Fruit fly (Drosophila melanogaster) whole organism, embryonic: ENCODE measurements around the gene CG8507.

Source experiments
- CG10431 ChIP-seq: fragments of 200-800 bp; sonication (Bioruptor generic); optimal IDR thresholded peaks from 3 replicates; lab custom pipeline; 2018; ENCODE audit warnings: missing biosample characterization, mild to moderate bottlenecking, missing genetic modification characterization
- CG10959 ChIP-seq: fragments of 200-800 bp; sonication (Bioruptor generic); IDR thresholded peaks from 2 replicates; pipeline ENCODE4 v1.3.6; 2022; ENCODE audit warnings: missing biosample characterization, missing genetic modification characterization
- CG11456 ChIP-seq: fragments of 200-800 bp; sonication (Bioruptor generic); IDR thresholded peaks from 3 replicates; pipeline ENCODE4 v1.3.6; 2022; ENCODE audit warnings: missing biosample characterization, missing genetic modification characterization
- CG12744 ChIP-seq: fragments of 200-800 bp; sonication (Bioruptor generic); optimal IDR thresholded peaks from 2 replicates; lab custom pipeline; 2016; ENCODE audit warnings: missing biosample characterization, missing genetic modification characterization
- CG13624 ChIP-seq: fragments of 200-800 bp; sonication (Bioruptor generic); optimal IDR thresholded peaks from 2 replicates; lab custom pipeline; 2016; ENCODE audit warnings: missing biosample characterization, missing genetic modification characterization
- CG14050 ChIP-seq: fragments of 200-800 bp; sonication (Bioruptor generic); IDR thresholded peaks from 3 replicates; pipeline ENCODE4 v1.3.6; 2022; ENCODE audit warnings: missing biosample characterization, missing genetic modification characterization
- CG14441 ChIP-seq: fragments of 200-800 bp; sonication (Bioruptor generic); IDR thresholded peaks from 2 replicates; pipeline ENCODE4 v1.3.6; 2022; ENCODE audit warnings: missing biosample characterization, missing genetic modification characterization
- CG17802 ChIP-seq: fragments of 200-800 bp; sonication (Bioruptor generic); optimal IDR thresholded peaks from 2 replicates; lab custom pipeline; 2018; ENCODE audit warnings: missing biosample characterization, mild to moderate bottlenecking, missing genetic modification characterization, moderate library complexity
- CG18011 ChIP-seq: fragments of 200-800 bp; sonication (Bioruptor generic); optimal IDR thresholded peaks from 2 replicates; lab custom pipeline; 2017; ENCODE audit warnings: missing biosample characterization, missing genetic modification characterization, mild to moderate bottlenecking, moderate library complexity, missing genotype
- CG18262 ChIP-seq: fragments of 200-800 bp; optimal IDR thresholded peaks from 3 replicates; lab custom pipeline; 2019; ENCODE audit warnings: missing biosample characterization, mild to moderate bottlenecking, missing genetic modification characterization, moderate library complexity
- CG18619 ChIP-seq: fragments of 200-800 bp; sonication (Bioruptor generic); optimal IDR thresholded peaks from 3 replicates; lab custom pipeline; 2017; ENCODE audit warnings: missing biosample characterization, mild to moderate bottlenecking, missing genetic modification characterization
- CG2889 ChIP-seq: fragments of 200-800 bp; sonication (Bioruptor generic); IDR thresholded peaks from 3 replicates; pipeline ENCODE4 v1.3.6; 2022; ENCODE audit warnings: missing biosample characterization, missing genetic modification characterization
- CG30431 ChIP-seq: fragments of 200-800 bp; sonication (Bioruptor generic); optimal IDR thresholded peaks from 2 replicates; lab custom pipeline; 2017; ENCODE audit warnings: missing biosample characterization, missing genetic modification characterization
- CG31224 ChIP-seq: fragments of 200-800 bp; sonication (Bioruptor generic); IDR thresholded peaks from 2 replicates; pipeline ENCODE4 v1.3.6; 2022; ENCODE audit warnings: missing biosample characterization, missing genetic modification characterization
- CG32767 ChIP-seq: fragments of 200-800 bp; sonication (Bioruptor generic); IDR thresholded peaks from 2 replicates; pipeline ENCODE4 v1.3.6; 2022; ENCODE audit warnings: missing biosample characterization, missing genetic modification characterization
- CG42726 ChIP-seq: fragments of 200-800 bp; sonication (Bioruptor generic); IDR thresholded peaks from 2 replicates; pipeline ENCODE4 v1.3.6; 2022; ENCODE audit warnings: missing biosample characterization, missing genetic modification characterization; ENCODE audit not compliant: partially characterized antibody
- CG6813 ChIP-seq: fragments of 200-800 bp; sonication (Bioruptor generic); optimal IDR thresholded peaks from 2 replicates; lab custom pipeline; 2017; ENCODE audit warnings: missing biosample characterization, missing genetic modification characterization, mild to moderate bottlenecking, moderate library complexity, missing genetic modification reagents
- D19A ChIP-seq: fragments of 200-800 bp; optimal IDR thresholded peaks from 3 replicates; lab custom pipeline; 2019; ENCODE audit warnings: missing biosample characterization, mild to moderate bottlenecking, missing genetic modification characterization, moderate library complexity
- Dfd ChIP-seq, 2 experiments: fragments of >200 bp; optimal IDR thresholded peaks; 2 replicates each; lab custom pipeline; 2017; ENCODE audit warnings: missing biosample characterization in 2 of 2, missing genetic modification characterization in 2 of 2
- Dip3 ChIP-seq: fragments of 200-800 bp; sonication (Bioruptor generic); optimal IDR thresholded peaks from 3 replicates; lab custom pipeline; 2016; ENCODE audit warnings: missing biosample characterization, missing genetic modification characterization
- H2.0 ChIP-seq: fragments of 200-800 bp; sonication (Bioruptor generic); IDR thresholded peaks from 2 replicates; pipeline ENCODE4 v1.3.6; 2022; ENCODE audit warnings: missing biosample characterization, missing genetic modification characterization
- Kr ChIP-seq: fragments of 200-800 bp; sonication (Bioruptor generic); optimal IDR thresholded peaks from 2 replicates; lab custom pipeline; 2017; ENCODE audit warnings: missing biosample characterization, mild to moderate bottlenecking, missing genetic modification characterization
- Lhr ChIP-seq: fragments of 200-800 bp; sonication (Bioruptor generic); optimal IDR thresholded peaks from 3 replicates; lab custom pipeline; 2017; ENCODE audit warnings: mild to moderate bottlenecking, missing biosample characterization, missing genetic modification reagents, missing genetic modification characterization
- Oaz ChIP-seq: fragments of 200-800 bp; sonication (Bioruptor generic); IDR thresholded peaks from 2 replicates; pipeline ENCODE4 v1.3.6; 2022; ENCODE audit warnings: missing biosample characterization, missing genetic modification characterization
- Scr ChIP-seq: fragments of 200-800 bp; sonication (Bioruptor generic); IDR thresholded peaks from 2 replicates; pipeline ENCODE4 v1.3.6; 2022; ENCODE audit warnings: missing biosample characterization, missing genetic modification characterization; ENCODE audit not compliant: partially characterized antibody
- Sox100B ChIP-seq: fragments of 200-800 bp; sonication (Bioruptor generic); optimal IDR thresholded peaks from 3 replicates; lab custom pipeline; 2018; ENCODE audit warnings: missing biosample characterization, mild to moderate bottlenecking, missing genetic modification characterization
- Sry-δ ChIP-seq: fragments of 200-800 bp; sonication (Bioruptor generic); optimal IDR thresholded peaks from 2 replicates; lab custom pipeline; 2016; ENCODE audit warnings: missing biosample characterization, missing genetic modification characterization
- cato ChIP-seq: fragments of 200-800 bp; sonication (Bioruptor generic); optimal IDR thresholded peaks from 2 replicates; lab custom pipeline; 2016; ENCODE audit warnings: missing biosample characterization, missing genetic modification characterization, borderline replicate concordance
- da ChIP-seq: fragments of 200-800 bp; sonication (Bioruptor generic); optimal IDR thresholded peaks from 2 replicates; lab custom pipeline; 2016; ENCODE audit warnings: missing biosample characterization, missing genetic modification characterization
- fru ChIP-seq: fragments of >200 bp; optimal IDR thresholded peaks from 2 replicates; lab custom pipeline; 2017
- grau ChIP-seq: fragments of 200-800 bp; optimal IDR thresholded peaks from 3 replicates; lab custom pipeline; 2019; ENCODE audit warnings: missing biosample characterization, mild to moderate bottlenecking, missing genetic modification characterization, moderate library complexity
- gt ChIP-seq: fragments of 200-800 bp; sonication (Bioruptor generic); IDR thresholded peaks from 2 replicates; pipeline ENCODE4 v1.3.6; 2022; ENCODE audit warnings: missing biosample characterization, missing genetic modification characterization
- her ChIP-seq: fragments of 200-800 bp; sonication (Bioruptor generic); optimal IDR thresholded peaks from 2 replicates; lab custom pipeline; 2016; ENCODE audit warnings: missing biosample characterization, missing genetic modification characterization
- ind ChIP-seq: fragments of 200-800 bp; sonication (Bioruptor generic); optimal IDR thresholded peaks from 3 replicates; lab custom pipeline; 2016; ENCODE audit warnings: missing biosample characterization, missing genetic modification characterization
- inv ChIP-seq: fragments of 200-800 bp; sonication (Bioruptor generic); IDR thresholded peaks from 2 replicates; pipeline ENCODE4 v1.3.6; 2022; ENCODE audit warnings: missing biosample characterization, missing genetic modification characterization; ENCODE audit not compliant: partially characterized antibody
- kay ChIP-seq: fragments of 200-800 bp; sonication (Bioruptor generic); optimal IDR thresholded peaks from 2 replicates; lab custom pipeline; 2016; ENCODE audit warnings: missing biosample characterization, missing genetic modification characterization
- knrl ChIP-seq: fragments of 200-800 bp; sonication (Bioruptor generic); IDR thresholded peaks from 3 replicates; pipeline ENCODE4 v1.3.6; 2022; ENCODE audit warnings: missing biosample characterization, missing genetic modification characterization; ENCODE audit not compliant: partially characterized antibody
- maf-S ChIP-seq: fragments of 200-800 bp; sonication (Bioruptor generic); optimal IDR thresholded peaks from 2 replicates; lab custom pipeline; 2016; ENCODE audit warnings: missing biosample characterization, missing genetic modification characterization
- org-1 ChIP-seq: fragments of 200-800 bp; sonication (Bioruptor generic); optimal IDR thresholded peaks from 2 replicates; lab custom pipeline; 2017; ENCODE audit warnings: missing biosample characterization, missing genetic modification characterization
- otp ChIP-seq: fragments of 200-800 bp; sonication (Bioruptor generic); IDR thresholded peaks from 3 replicates; pipeline ENCODE4, ENCODE4 v1.3.6; 2022; ENCODE audit warnings: missing biosample characterization, missing genetic modification characterization
- pho ChIP-seq: fragments of 200-800 bp; sonication (Bioruptor generic); optimal IDR thresholded peaks from 2 replicates; lab custom pipeline; 2016; ENCODE audit warnings: missing biosample characterization, missing genetic modification characterization
- pros ChIP-seq: fragments of 200-800 bp; sonication (Bioruptor generic); optimal IDR thresholded peaks from 3 replicates; lab custom pipeline; 2019; ENCODE audit warnings: missing biosample characterization, mild to moderate bottlenecking, missing genetic modification characterization, moderate library complexity
- pum ChIP-seq: fragments of 200-800 bp; sonication (Bioruptor generic); optimal IDR thresholded peaks from 2 replicates; lab custom pipeline; 2016; ENCODE audit warnings: missing biosample characterization, missing genetic modification characterization
- sqz ChIP-seq: fragments of 200-800 bp; sonication (Bioruptor generic); optimal IDR thresholded peaks from 3 replicates; lab custom pipeline; 2018; ENCODE audit warnings: missing biosample characterization, mild to moderate bottlenecking, missing genetic modification characterization
- stc ChIP-seq: fragments of 200-800 bp; sonication (Bioruptor generic); IDR thresholded peaks from 2 replicates; pipeline ENCODE4 v1.3.6; 2022; ENCODE audit warnings: missing biosample characterization, missing genetic modification characterization
- tgo ChIP-seq: fragments of 200-800 bp; sonication (Bioruptor generic); IDR thresholded peaks from 3 replicates; pipeline ENCODE4 v1.3.6; 2022; ENCODE audit warnings: missing biosample characterization, missing genetic modification characterization
- tio ChIP-seq: fragments of 200-800 bp; sonication (Bioruptor generic); optimal IDR thresholded peaks from 2 replicates; lab custom pipeline; 2017; ENCODE audit warnings: missing biosample characterization, missing genetic modification characterization, inconsistent platforms
- toy ChIP-seq: fragments of 200-800 bp; sonication (Bioruptor generic); IDR thresholded peaks from 2 replicates; pipeline ENCODE4 v1.3.6; 2022; ENCODE audit warnings: missing biosample characterization, missing genetic modification characterization
- tx ChIP-seq: fragments of 200-800 bp; sonication (Bioruptor generic); optimal IDR thresholded peaks from 2 replicates; lab custom pipeline; 2016; ENCODE audit warnings: missing biosample characterization, missing genetic modification characterization
- vfl ChIP-seq: fragments of 200-800 bp; sonication (Bioruptor generic); optimal IDR thresholded peaks from 2 replicates; lab custom pipeline; 2016; ENCODE audit warnings: missing biosample characterization, missing genetic modification characterization
- zen2 ChIP-seq: fragments of 200-800 bp; sonication (Bioruptor generic); IDR thresholded peaks from 3 replicates; pipeline ENCODE4 v1.3.6; 2022; ENCODE audit warnings: missing biosample characterization, missing genetic modification characterization; ENCODE audit not compliant: partially characterized antibody

CG8507 gene

DNA sequence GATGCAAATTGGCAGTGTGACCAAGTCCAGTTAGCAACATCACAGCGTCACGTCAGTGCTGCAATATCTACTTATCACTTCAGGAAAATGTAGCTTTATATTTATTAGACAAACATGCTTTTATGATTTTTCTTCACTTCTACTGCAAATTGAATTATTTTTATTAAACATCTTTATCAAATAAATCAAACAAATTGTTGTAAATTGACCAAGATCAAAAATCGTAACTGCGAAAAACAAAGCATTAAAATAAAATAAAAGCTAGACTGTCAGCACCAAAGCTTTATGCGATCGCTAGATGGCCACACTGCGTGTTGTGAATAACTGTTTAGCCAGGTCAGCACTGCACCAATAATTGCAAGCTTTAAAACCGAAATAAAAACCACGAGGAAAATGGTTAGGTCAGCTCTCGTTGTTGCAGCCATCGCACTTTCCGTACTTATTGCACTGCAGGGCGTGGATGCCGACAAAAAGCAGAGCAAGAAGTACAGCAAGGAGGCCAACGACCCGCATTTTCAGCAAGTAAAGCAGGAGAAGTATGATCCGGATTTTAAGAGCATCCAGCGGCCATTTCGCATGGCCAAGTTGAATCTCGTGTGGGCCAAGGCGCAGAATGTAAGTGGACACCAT, at the start of gene CG8507, which contains the start of gene CG12945 (continued):
- peak; percentile 33 for TF ChIP-seq pho (GFP tag; lab: Kevin White, UChicago)
- TF ChIP-seq CG18011 (GFP tag; lab: Kevin White, UChicago): peak; percentile 28
- peak; percentile 63 for TF ChIP-seq grau (tag; lab: Kevin White, UChicago)
- no peak for TF ChIP-seq H2.0 (GFP tag; lab: Robert Waterston, UW)
- no peak for TF ChIP-seq her (GFP tag; lab: Kevin White, UChicago)
- peak; percentile 42 for TF ChIP-seq CG13624
- no peak for TF ChIP-seq CG32767 (GFP tag; lab: Robert Waterston, UW)
- TF ChIP-seq CG10959 (GFP tag; lab: Robert Waterston, UW): no peak
- no peak for TF ChIP-seq Sox100B (GFP tag; lab: Kevin White, UChicago)
- TF ChIP-seq CG17802 (tag; lab: Kevin White, UChicago): no peak
- TF ChIP-seq CG11456 (GFP tag; lab: Robert Waterston, UW): no peak
- TF ChIP-seq fru (lab: Kevin White, UChicago): no peak
- no peak for TF ChIP-seq sqz (GFP tag; lab: Kevin White, UChicago)
- TF ChIP-seq Scr (GFP tag; lab: Robert Waterston, UW): no peak
- TF ChIP-seq CG42726 (GFP tag; lab: Robert Waterston, UW): no peak
- TF ChIP-seq CG18619 (GFP tag; lab: Kevin White, UChicago): peak; percentile 14
- no peak for TF ChIP-seq pros
- no peak for TF ChIP-seq Kr (GFP tag; lab: Kevin White, UChicago)
- TF ChIP-seq gt (GFP tag; lab: Robert Waterston, UW): no peak
- no peak for TF ChIP-seq toy (GFP tag; lab: Robert Waterston, UW)
- TF ChIP-seq otp (GFP tag; lab: Robert Waterston, UW): no peak
- TF ChIP-seq Lhr: no peak
- peak; percentile 48 for TF ChIP-seq CG18262 (tag; lab: Kevin White, UChicago)
- TF ChIP-seq Oaz (GFP tag; lab: Robert Waterston, UW): no peak
- no peak for TF ChIP-seq zen2 (GFP tag; lab: Robert Waterston, UW)
- TF ChIP-seq pum (GFP tag; lab: Kevin White, UChicago): peak; percentile 15
- TF ChIP-seq da (GFP tag; lab: Kevin White, UChicago): no peak
- TF ChIP-seq maf-S (GFP tag; lab: Kevin White, UChicago): no peak
- peak; percentile 43 for TF ChIP-seq CG12744 (GFP tag; lab: Kevin White, UChicago)
- no peak for TF ChIP-seq CG2889
- TF ChIP-seq CG6813: no peak
- no peak for TF ChIP-seq CG30431 (GFP tag; lab: Kevin White, UChicago)
- TF ChIP-seq D19A (tag; lab: Kevin White, UChicago): no peak
- 0 out of 2 replicates have a peak, but pooled peaks have one; percentile 17 for TF ChIP-seq CG14441 (GFP tag; lab: Robert Waterston, UW)
- peak; percentile 49 for TF ChIP-seq ind (GFP tag; lab: Kevin White, UChicago)
- TF ChIP-seq CG14050 (GFP tag; lab: Robert Waterston, UW): no peak
- TF ChIP-seq vfl: peak; percentile 46
- TF ChIP-seq kay (GFP tag; lab: Kevin White, UChicago): peak; percentile 21
- no peak for TF ChIP-seq tx
- TF ChIP-seq knrl: no peak
- no peak for TF ChIP-seq tio (GFP tag; lab: Kevin White, UChicago)
- no peak for TF ChIP-seq CG10431 (GFP tag; lab: Kevin White, UChicago)
- peak; percentile 20; the same call in 1 of the 2 replicates for TF ChIP-seq CG31224 (GFP tag; lab: Robert Waterston, UW)
- TF ChIP-seq inv (GFP tag; lab: Robert Waterston, UW): no peak
- no peak for TF ChIP-seq stc (GFP tag; lab: Robert Waterston, UW)
- TF ChIP-seq Sry-δ (GFP tag; lab: Kevin White, UChicago): peak; percentile 39
- TF ChIP-seq Dip3: peak; percentile 52
- TF ChIP-seq org-1 (GFP tag; lab: Kevin White, UChicago): no peak
- TF ChIP-seq Dfd (GFP tag; optimal IDR thresholded peaks at IDR 0.05; lab: Kevin White, UChicago): no peak
- TF ChIP-seq tgo (GFP tag; lab: Robert Waterston, UW): peak; percentile 56; the same call in 2 of the 3 replicates
- TF ChIP-seq cato (GFP tag; lab: Kevin White, UChicago): no peak
